Fruit fly (Drosophila melanogaster): ENCODE measurements around the gene Cyp28c1.

Cyp28c1 gene

DNA sequence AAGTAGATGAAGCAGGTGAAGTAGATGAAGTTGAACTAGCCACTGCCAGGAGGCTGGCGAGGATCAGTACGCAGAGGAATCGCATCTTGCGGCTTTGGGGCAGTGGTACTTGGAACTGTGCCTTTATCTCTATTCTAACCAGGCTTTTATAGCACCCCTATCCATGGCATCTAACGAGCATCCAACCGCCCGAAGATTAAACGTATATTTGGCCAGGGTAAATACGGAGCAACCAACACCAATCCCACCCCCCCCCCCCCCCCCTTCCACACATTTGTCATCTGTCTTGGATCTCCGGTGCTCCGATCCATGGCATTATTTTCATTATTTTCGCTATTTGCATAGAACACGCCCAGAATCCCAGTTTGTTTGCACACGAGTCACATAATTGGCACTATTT, 1.5 kb upstream of the Cyp28c1 start, which contains the start of gene CG15741:
Gene CG15741 (minus strand): TSS at position 101 of the 400 bp plus-strand sequence.
- no peak for TF ChIP-seq h (optimal IDR thresholded peaks at IDR 0.05)
- TF ChIP-seq Myc (optimal IDR thresholded peaks at IDR 0.05) = no peak
- no peak for TF ChIP-seq insv (optimal IDR thresholded peaks at IDR 0.05)
- TF ChIP-seq ttk (optimal IDR thresholded peaks at IDR 0.05) = no peak
- TF ChIP-seq psq (optimal IDR thresholded peaks at IDR 0.05) = no peak
- no peak for TF ChIP-seq Sin3A (optimal IDR thresholded peaks at IDR 0.05)

DNA sequence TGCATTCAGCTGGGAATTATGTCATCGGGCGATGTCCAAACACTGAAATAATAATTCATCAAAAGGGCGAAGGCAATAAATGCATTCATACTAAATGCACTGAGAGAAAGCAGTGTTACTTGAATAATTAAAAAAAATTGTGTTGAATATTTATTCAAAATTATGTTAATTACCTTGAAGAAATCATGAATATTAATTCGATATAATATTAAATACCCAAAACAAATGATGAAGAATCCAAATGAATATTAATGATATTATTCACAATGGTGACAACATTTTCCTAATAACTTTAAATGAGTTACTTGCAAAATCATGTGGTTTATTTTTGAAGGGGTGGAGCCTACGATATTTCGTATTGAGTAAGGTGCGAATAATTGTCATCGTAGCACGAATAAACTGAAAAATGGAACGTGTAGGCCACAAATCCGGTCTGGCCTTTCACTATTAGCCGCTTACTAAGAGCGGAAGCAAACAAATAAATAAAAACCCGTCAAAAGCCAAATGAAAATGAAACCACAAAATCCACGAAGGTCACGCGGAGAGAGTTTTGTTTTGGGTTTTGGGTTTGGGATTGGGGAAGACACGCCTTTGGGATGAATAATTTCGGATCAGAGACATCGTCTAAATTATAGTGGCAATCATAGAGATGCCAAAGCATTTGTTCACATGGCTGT, 2.4 kb downstream of the Cyp28c1 start:
- no peak for TF ChIP-seq h (optimal IDR thresholded peaks at IDR 0.05)
- no peak for TF ChIP-seq Myc (optimal IDR thresholded peaks at IDR 0.05)
- no peak for TF ChIP-seq ttk (optimal IDR thresholded peaks at IDR 0.05)
- TF ChIP-seq insv (optimal IDR thresholded peaks at IDR 0.05) = no peak
- TF ChIP-seq psq (optimal IDR thresholded peaks at IDR 0.05) = no peak
- TF ChIP-seq Sin3A (optimal IDR thresholded peaks at IDR 0.05) = no peak

DNA sequence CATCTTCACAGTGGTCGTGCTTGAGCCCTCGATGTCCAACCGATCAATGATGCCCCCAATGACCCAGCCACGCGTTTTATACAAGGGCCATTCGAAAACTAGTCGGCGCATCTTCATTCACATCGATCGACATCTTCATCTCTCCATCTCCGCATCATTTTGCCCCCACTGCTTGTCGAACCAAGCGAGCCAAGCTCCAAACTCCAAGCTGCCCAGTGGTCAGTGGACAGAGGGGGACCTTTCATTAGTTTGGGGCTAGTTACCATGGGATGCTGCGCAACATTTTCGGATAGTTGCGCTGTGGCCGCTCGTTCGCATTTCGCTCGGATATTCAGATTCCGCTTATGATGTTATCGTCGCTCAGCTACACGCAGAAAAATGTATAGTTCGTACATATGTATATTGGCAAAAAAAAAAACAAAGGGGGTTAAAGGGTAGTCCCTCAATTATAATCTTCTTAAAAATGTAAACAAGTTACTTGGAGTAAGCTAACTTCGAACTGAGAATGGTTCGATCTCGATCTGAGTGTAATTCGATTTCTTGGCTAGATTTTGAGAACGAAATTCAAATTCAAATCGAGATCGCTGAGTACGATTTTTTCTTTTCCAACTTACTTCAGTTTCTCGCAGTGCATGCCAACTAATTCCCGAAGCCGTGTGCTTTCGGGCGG, 6.8 kb downstream of the Cyp28c1 start, which contains the start of gene CG15740:
Gene CG15740 (minus strand): TSS at position 51 of the 670 bp plus-strand sequence.
- TF ChIP-seq Sin3A (optimal IDR thresholded peaks at IDR 0.05) (no peak), Myc (optimal IDR thresholded peaks at IDR 0.05) (no peak)

DNA sequence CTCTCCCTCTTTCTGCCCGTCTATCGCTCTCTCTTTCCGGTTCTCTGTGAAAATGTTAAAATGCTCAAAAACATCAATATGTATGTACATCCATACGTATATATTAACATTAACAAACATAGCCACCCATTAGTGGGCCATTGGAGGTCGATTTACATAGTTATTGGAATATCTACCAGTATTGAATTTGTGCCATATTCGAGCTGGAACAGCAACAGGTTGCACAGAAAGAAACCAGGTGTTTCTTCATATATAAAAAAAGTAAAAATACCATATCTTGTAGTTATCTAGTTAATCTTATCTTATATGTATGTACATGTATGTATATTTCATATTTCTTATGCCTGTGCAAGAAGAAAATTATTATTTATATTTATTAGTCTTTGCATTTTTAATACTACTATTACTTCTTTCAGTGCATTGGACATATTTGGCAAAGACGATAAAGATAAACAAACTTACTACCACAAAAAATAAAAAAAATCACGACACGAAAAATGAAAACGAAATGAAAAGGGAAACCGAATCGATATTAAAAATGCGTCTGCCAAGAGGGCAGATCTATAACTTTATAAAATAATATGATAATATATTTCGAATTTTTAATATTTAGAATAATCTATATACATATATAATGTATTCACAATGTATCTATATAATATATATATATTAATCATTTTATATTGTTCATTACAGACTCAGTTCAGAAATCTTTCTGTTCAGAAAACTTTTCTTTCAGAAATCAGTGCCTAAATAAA, 9.3 kb downstream of the Cyp28c1 start:
- TF ChIP-seq Myc (optimal IDR thresholded peaks at IDR 0.05) = no peak
- TF ChIP-seq ttk (optimal IDR thresholded peaks at IDR 0.05) = no peak
- TF ChIP-seq psq (optimal IDR thresholded peaks at IDR 0.05) = no peak
- TF ChIP-seq insv (optimal IDR thresholded peaks at IDR 0.05) = no peak
- TF ChIP-seq Sin3A (optimal IDR thresholded peaks at IDR 0.05) = no peak
- no peak for TF ChIP-seq h (optimal IDR thresholded peaks at IDR 0.05)

DNA sequence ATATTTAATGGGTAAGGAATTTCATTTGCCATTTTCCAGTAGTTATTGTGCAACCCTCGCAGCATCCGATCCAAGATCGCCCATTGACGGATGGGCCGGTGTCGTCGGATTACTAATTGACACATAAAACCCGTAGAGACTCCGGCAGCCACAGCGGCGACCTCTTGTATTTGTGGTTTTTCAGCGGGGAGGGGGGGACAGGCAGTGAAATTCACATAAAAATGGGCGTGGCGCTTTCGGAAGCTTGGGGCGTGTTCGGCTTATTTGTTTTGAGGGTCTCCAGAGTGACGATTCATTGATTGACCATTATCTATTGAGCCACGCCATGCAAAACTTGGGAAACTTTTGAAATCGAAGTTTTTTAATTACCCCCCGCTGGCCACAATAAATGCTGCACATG, 9.9 kb downstream of the Cyp28c1 start:
- TF ChIP-seq h (optimal IDR thresholded peaks at IDR 0.05) (no peak), Myc (optimal IDR thresholded peaks at IDR 0.05) (no peak), Sin3A (optimal IDR thresholded peaks at IDR 0.05) (no peak), psq (optimal IDR thresholded peaks at IDR 0.05) (no peak), ttk (optimal IDR thresholded peaks at IDR 0.05) (no peak), insv (optimal IDR thresholded peaks at IDR 0.05) (no peak)

DNA sequence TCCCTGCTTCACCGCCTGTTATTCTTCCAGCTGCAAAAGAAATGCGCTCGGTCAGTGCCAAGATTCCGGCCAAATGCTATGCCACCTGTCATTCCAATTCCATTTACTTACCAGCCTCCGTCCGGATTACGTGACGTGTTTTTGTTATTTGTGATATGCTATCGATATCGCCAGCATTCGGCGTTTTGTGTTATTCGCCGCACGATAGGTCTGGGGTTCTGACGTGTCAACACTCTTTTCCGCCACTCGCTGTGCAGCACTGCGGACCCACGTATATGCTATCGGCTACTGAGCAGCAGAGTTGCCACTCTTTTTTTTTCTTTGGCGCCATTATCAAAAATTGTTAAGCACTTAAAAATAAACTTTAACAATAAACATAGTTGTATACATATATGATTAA, 12.9 kb downstream of the Cyp28c1 start, which contains the start of gene p24-1:
Gene p24-1 (minus strand): TSS at position 221 of the 400 bp plus-strand sequence.
- no peak for TF ChIP-seq h (optimal IDR thresholded peaks at IDR 0.05)
- no peak for TF ChIP-seq Myc (optimal IDR thresholded peaks at IDR 0.05)
- no peak for TF ChIP-seq insv (optimal IDR thresholded peaks at IDR 0.05)
- no peak for TF ChIP-seq psq (optimal IDR thresholded peaks at IDR 0.05)

DNA sequence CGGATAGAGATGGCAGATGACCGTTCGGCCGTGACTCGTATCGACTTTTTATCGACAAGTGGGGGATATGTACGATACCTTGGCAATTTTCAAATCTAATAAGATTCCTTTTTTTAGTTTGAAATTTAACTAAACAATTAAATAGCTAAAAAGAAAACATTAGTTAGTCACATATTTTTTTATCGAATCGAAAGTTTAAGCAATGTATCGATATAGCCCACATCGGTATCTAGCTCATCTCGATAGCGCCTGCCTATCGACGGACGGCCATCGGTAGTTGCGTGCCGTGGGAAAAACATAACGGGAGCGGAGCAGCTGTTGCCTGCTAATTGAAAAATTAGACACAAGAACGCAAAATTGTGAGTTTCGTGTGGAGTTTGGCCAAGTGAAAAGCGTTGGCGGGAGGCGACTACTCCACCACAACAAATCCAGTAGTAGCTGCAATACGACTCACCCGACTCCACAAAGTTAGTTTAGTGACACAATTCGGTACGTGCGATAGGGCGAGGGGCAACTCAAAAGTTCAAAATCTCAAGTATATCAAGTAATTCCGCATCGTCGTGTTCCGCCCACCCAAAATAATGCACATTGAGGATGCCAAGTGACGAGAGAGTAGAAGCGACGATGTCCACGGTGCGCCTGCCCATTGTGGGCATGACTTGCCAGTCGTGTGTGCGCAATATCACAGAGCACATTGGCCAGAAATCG, 15.5 kb downstream of the Cyp28c1 start, which contains the start of the genes CG10347 and ATP7:
Gene CG10347 (minus strand): TSS at position 174 of the 708 bp plus-strand sequence.
Gene ATP7 (plus strand): TSS at position 265 of the 708 bp plus-strand sequence.
- TF ChIP-seq ttk (optimal IDR thresholded peaks at IDR 0.05) (no peak), h (optimal IDR thresholded peaks at IDR 0.05) (no peak), insv (optimal IDR thresholded peaks at IDR 0.05) (no peak), Sin3A (optimal IDR thresholded peaks at IDR 0.05) (no peak), Myc (optimal IDR thresholded peaks at IDR 0.05) (no peak), psq (optimal IDR thresholded peaks at IDR 0.05) (no peak)

DNA sequence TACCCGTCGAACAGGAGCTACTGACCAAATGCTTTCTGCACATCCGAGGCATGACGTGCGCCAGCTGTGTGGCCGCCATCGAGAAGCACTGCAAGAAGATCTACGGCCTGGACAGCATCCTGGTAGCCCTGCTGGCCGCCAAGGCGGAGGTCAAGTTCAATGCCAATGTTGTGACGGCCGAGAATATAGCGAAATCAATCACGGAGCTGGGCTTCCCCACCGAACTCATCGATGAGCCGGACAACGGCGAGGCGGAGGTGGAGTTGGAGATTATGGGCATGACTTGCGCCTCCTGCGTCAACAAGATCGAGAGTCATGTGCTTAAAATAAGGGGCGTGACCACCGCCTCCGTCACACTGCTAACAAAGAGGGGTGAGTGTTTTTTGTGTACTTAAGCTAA, 16.5 kb downstream of the Cyp28c1 start:
- TF ChIP-seq Sin3A (optimal IDR thresholded peaks at IDR 0.05) (no peak), h (optimal IDR thresholded peaks at IDR 0.05) (no peak), psq (optimal IDR thresholded peaks at IDR 0.05) (no peak), insv (optimal IDR thresholded peaks at IDR 0.05) (no peak), Myc (optimal IDR thresholded peaks at IDR 0.05) (no peak), ttk (optimal IDR thresholded peaks at IDR 0.05) (no peak)

DNA sequence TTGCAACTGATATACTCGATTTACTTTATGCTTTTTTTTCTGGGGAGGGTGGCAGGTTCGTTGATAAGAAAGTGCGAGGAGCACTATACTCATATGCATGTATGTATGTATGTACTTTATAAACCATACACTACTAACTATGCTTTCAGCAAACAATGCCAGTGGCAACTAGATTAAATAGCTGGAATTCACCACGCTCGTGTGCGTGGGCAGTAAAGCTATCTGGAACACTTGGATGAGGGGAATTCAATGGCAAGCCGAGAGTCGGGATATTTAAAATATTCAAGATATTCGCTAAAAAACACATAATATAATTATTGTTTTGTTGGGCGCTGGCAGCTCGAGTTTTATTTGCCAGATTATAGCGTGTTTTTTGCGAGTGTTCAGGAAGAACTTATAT, 17.5 kb downstream of the Cyp28c1 start:
- TF ChIP-seq Myc (optimal IDR thresholded peaks at IDR 0.05) = no peak
- no peak for TF ChIP-seq h (optimal IDR thresholded peaks at IDR 0.05)
- TF ChIP-seq psq (optimal IDR thresholded peaks at IDR 0.05) = no peak
- no peak for TF ChIP-seq Sin3A (optimal IDR thresholded peaks at IDR 0.05)
- TF ChIP-seq ttk (optimal IDR thresholded peaks at IDR 0.05) = no peak
- no peak for TF ChIP-seq insv (optimal IDR thresholded peaks at IDR 0.05)

DNA sequence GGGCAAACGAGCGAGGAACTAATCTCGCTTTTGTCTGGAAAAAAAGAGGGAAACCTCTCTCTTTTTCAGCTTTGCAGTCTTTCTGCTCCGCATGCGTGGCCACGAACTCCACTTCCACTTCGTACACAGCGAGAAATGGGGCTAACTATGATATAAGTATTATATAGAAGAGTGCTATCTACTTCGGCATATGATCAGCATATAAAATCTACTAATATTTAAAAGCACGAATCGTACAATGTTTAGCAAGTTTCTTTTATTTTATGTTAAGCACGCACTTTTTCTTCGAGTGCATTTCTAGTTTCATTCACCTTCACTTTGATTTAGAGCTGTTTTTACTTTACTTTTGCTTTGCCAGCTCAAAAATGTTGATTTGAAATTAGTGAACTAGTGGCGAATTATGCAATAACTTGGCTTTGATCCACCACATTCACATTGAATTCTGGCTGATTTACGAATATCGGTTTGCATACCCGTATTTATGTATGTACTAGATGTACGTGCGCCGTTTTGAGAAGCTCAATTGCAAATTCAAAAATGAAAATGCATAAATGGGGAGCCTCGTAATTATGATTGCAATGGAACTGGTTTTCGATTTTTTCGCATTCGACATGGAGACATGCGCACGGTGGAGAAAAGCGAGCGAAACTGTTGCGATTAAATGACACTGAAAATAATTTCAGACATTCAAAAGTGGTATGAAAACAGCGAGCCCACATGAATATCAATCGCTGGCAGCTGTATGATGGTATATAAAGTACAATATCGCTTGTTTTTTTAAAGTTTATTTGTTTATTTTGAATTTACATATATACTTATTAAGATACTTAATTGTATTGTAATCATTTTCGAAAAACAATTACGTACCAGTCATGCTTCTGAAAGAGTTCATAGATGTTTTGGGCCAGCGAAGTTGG, 18.4 kb downstream of the Cyp28c1 start:
- TF ChIP-seq Sin3A (optimal IDR thresholded peaks at IDR 0.05) = no peak
- no peak for TF ChIP-seq insv (optimal IDR thresholded peaks at IDR 0.05)
- TF ChIP-seq ttk (optimal IDR thresholded peaks at IDR 0.05) = no peak
- no peak for TF ChIP-seq Myc (optimal IDR thresholded peaks at IDR 0.05)
- no peak for TF ChIP-seq psq (optimal IDR thresholded peaks at IDR 0.05)

DNA sequence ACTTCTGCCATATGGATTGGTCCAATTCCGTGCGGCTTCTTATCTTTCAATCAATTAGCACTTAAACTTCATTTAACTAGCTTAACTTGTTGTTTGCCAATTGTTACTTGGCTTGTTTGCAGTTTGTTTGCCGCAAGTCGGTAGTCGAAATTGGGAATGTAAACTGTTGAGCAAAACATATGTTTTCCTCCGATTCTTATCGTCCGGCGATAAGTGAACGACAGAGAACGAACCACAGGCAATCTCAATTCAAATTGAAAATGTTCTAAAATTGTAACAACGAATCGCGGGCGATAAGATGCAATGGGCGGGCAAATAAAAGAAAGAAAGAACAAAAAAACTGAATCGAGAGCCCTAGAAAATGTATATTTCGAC, 19.0 kb downstream of the Cyp28c1 start:
- TF ChIP-seq insv (optimal IDR thresholded peaks at IDR 0.05) (no peak), psq (optimal IDR thresholded peaks at IDR 0.05) (no peak), h (optimal IDR thresholded peaks at IDR 0.05) (no peak), ttk (optimal IDR thresholded peaks at IDR 0.05) (no peak), Sin3A (optimal IDR thresholded peaks at IDR 0.05) (no peak), Myc (optimal IDR thresholded peaks at IDR 0.05) (no peak)

All from Kc167 (cell line).